Worm (Caenorhabditis elegans) whole organism, L2 larva: ENCODE measurements around the gene ges-1.

ENCODE experiments used
- C34F6.9 ChIP-seq: fragments of 150-350 bp; optimal IDR thresholded peaks from 2 replicates; lab custom pipeline; 2014; ENCODE audit warnings: missing biosample characterization, missing genetic modification characterization
- R02D3.7 ChIP-seq: fragments of 150-350 bp; optimal IDR thresholded peaks from 2 replicates; lab custom pipeline; 2014; ENCODE audit warnings: missing biosample characterization, missing genetic modification characterization
- ZK546.5 ChIP-seq: sonication (generic microtip); optimal IDR thresholded peaks from 2 replicates; lab custom pipeline; 2017; ENCODE audit warnings: missing biosample characterization, missing genetic modification characterization
- alr-1 ChIP-seq: fragments of 150-350 bp; optimal IDR thresholded peaks from 2 replicates; lab custom pipeline; 2014; ENCODE audit warnings: missing biosample characterization, missing genetic modification characterization
- blmp-1 ChIP-seq: sonication (generic microtip); optimal IDR thresholded peaks from 2 replicates; lab custom pipeline; 2017; ENCODE audit warnings: missing genetic modification characterization, mild to moderate bottlenecking, missing compliant biosample characterization, antibody characterized with exemption, moderate library complexity; ENCODE audit not compliant: insufficient read depth
- ceh-16 ChIP-seq: fragments of 150-350 bp; optimal IDR thresholded peaks from 2 replicates; lab custom pipeline; 2014; ENCODE audit warnings: missing biosample characterization, missing genetic modification characterization
- ceh-82 ChIP-seq: fragments of 150-350 bp; optimal IDR thresholded peaks from 2 replicates; lab custom pipeline; 2014; ENCODE audit warnings: missing biosample characterization, missing genetic modification characterization
- crh-2 ChIP-seq: sonication (generic microtip); optimal IDR thresholded peaks from 2 replicates; lab custom pipeline; 2017; ENCODE audit warnings: missing biosample characterization, missing genetic modification characterization
- dmd-4 ChIP-seq: sonication (generic microtip); optimal IDR thresholded peaks from 2 replicates; lab custom pipeline; 2017; ENCODE audit warnings: missing biosample characterization, missing genetic modification characterization
- elt-1 ChIP-seq: fragments of 150-350 bp; optimal IDR thresholded peaks from 2 replicates; lab custom pipeline; 2014; ENCODE audit warnings: missing biosample characterization, missing genetic modification characterization
- elt-3 ChIP-seq: sonication (generic microtip); optimal IDR thresholded peaks from 2 replicates; lab custom pipeline; 2017; ENCODE audit warnings: missing biosample characterization, missing genetic modification characterization
- fos-1 ChIP-seq: fragments of 150-350 bp; optimal IDR thresholded peaks from 2 replicates; lab custom pipeline; 2014; ENCODE audit warnings: missing biosample characterization, missing genetic modification characterization
- gmeb-1 ChIP-seq: fragments of 150-350 bp; optimal IDR thresholded peaks from 2 replicates; lab custom pipeline; 2014; ENCODE audit warnings: missing biosample characterization, missing genetic modification characterization
- lin-13 ChIP-seq: fragments of 150-350 bp; optimal IDR thresholded peaks from 2 replicates; lab custom pipeline; 2014; ENCODE audit warnings: missing biosample characterization, missing genetic modification reagents, missing genetic modification characterization
- lin-39 ChIP-seq: fragments of 150-350 bp; optimal IDR thresholded peaks from 2 replicates; lab custom pipeline; 2014; ENCODE audit warnings: missing biosample characterization, missing genetic modification reagents, missing genetic modification characterization
- lsy-2 ChIP-seq, 2 experiments: fragments of 150-350 bp in 1 of 2; sonication (generic microtip) in 1 of 2; optimal IDR thresholded peaks; 2 replicates each; lab custom pipeline; 2014 to 2017; ENCODE audit warnings: missing biosample characterization in 2 of 2, missing genetic modification characterization in 2 of 2
- mab-5 ChIP-seq: fragments of 150-350 bp; optimal IDR thresholded peaks from 2 replicates; lab custom pipeline; 2014; ENCODE audit warnings: missing biosample characterization, missing genetic modification characterization
- mbf-1 ChIP-seq: sonication (generic microtip); optimal IDR thresholded peaks from 2 replicates; lab custom pipeline; 2017; ENCODE audit warnings: missing biosample characterization, missing genetic modification characterization
- nhr-10 ChIP-seq: sonication (generic microtip); optimal IDR thresholded peaks from 2 replicates; lab custom pipeline; 2017; ENCODE audit warnings: missing biosample characterization, missing genetic modification characterization
- nhr-21 ChIP-seq: fragments of 150-350 bp; optimal IDR thresholded peaks from 2 replicates; lab custom pipeline; 2014; ENCODE audit warnings: missing biosample characterization, missing genetic modification characterization
- nhr-23 ChIP-seq: fragments of 150-350 bp; optimal IDR thresholded peaks from 2 replicates; lab custom pipeline; 2014; ENCODE audit warnings: missing biosample characterization, missing genetic modification reagents, missing genetic modification characterization
- nhr-237 ChIP-seq: fragments of 150-350 bp; optimal IDR thresholded peaks from 2 replicates; lab custom pipeline; 2014; ENCODE audit warnings: missing biosample characterization, missing genetic modification characterization
- nhr-25 ChIP-seq: fragments of 150-350 bp; sonication (generic microtip); optimal IDR thresholded peaks from 3 replicates; lab custom pipeline; 2014; ENCODE audit warnings: missing biosample characterization, missing genetic modification characterization
- nhr-6 ChIP-seq: fragments of 150-350 bp; optimal IDR thresholded peaks from 2 replicates; lab custom pipeline; 2014; ENCODE audit warnings: missing biosample characterization, missing genetic modification characterization
- nhr-77 ChIP-seq: fragments of 150-350 bp; optimal IDR thresholded peaks from 2 replicates; lab custom pipeline; 2014; ENCODE audit warnings: missing biosample characterization, missing genetic modification characterization
- peb-1 ChIP-seq: fragments of 150-350 bp; optimal IDR thresholded peaks from 2 replicates; lab custom pipeline; 2014; ENCODE audit warnings: missing biosample characterization, missing genetic modification characterization
- sma-3 ChIP-seq: sonication (generic microtip); optimal IDR thresholded peaks from 2 replicates; lab custom pipeline; 2016; ENCODE audit warnings: missing genetic modification reagents, missing genetic modification characterization, missing compliant biosample characterization
- sma-9 ChIP-seq, 2 experiments: fragments of 150-350 bp in 1 of 2; sonication (generic microtip) in 1 of 2; optimal IDR thresholded peaks; 2 replicates each; lab custom pipeline; 2014 to 2016; ENCODE audit warnings: missing genetic modification characterization in 2 of 2, mild to moderate bottlenecking in 1 of 2, missing biosample characterization in 1 of 2, missing compliant biosample characterization in 1 of 2, missing genetic modification reagents in 1 of 2, moderate library complexity in 1 of 2
- snpc-4 ChIP-seq: fragments of 150-350 bp; optimal IDR thresholded peaks from 2 replicates; lab custom pipeline; 2014; ENCODE audit warnings: missing biosample characterization, missing genetic modification characterization
- unc-39 ChIP-seq: fragments of 150-350 bp; optimal IDR thresholded peaks from 2 replicates; lab custom pipeline; 2014; ENCODE audit warnings: missing biosample characterization, missing genetic modification characterization
- unc-62 ChIP-seq: fragments of 150-350 bp; optimal IDR thresholded peaks from 2 replicates; lab custom pipeline; 2014; ENCODE audit warnings: missing biosample characterization, missing genetic modification reagents, missing genetic modification characterization
- ztf-11 ChIP-seq: sonication (generic microtip); optimal IDR thresholded peaks from 2 replicates; lab custom pipeline; 2017; ENCODE audit warnings: missing biosample characterization, missing genetic modification characterization
- ztf-4 ChIP-seq: fragments of 150-350 bp; optimal IDR thresholded peaks from 2 replicates; lab custom pipeline; 2014; ENCODE audit warnings: missing biosample characterization, missing genetic modification characterization

The ges-1 gene

DNA sequence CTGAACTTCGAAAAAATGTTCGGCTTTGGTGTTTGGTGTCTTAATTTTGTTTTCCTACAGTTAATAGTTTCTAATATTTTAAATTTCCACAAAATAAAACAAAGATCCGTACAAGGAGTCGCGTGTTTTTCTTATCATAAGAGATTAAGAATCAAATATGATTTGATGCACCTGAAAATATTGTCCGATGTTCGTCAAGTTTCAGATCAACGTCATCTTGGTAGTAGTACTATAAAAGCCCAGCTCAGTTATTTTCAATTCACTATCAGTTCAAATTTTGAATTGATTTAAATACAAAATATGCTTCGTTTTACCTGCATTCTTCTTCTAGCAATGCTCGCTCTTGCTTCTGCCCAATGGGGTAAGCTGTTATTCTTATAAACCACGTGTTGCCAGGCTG, 13.1 kb upstream of the ges-1 start, which contains the start of gene cnc-5:
cnc-5 (plus strand) TSS at position 301 of the 400 bp plus-strand sequence.
- TF ChIP-seq elt-3 (no peak), lin-13 (GFP tag; lab: Kevin White, UChicago) (no peak), sma-9 (GFP tag; optimal IDR thresholded peaks at IDR 0.05; lab: Kevin White, UChicago) (no peak), sma-9 (tag; optimal IDR thresholded peaks at IDR 0.05; lab: Kevin White, UChicago) (no peak), crh-2 (tag; lab: Kevin White, UChicago) (no peak), gmeb-1 (tag; lab: Kevin White, UChicago) (no peak)

ce11 chrV:1444180-1444579, 12.2 kb upstream of the ges-1 start, which contains the start of gene cnc-1:
TSS of gene cnc-1 (minus strand) at chrV:1444280.
- TF ChIP-seq ceh-82 (tag; lab: Kevin White, UChicago) (no peak), ceh-16 (tag; lab: Kevin White, UChicago) (no peak), mbf-1 (no peak), nhr-10 (tag; lab: Kevin White, UChicago) (no peak), peb-1 (tag; lab: Kevin White, UChicago) (no peak), nhr-21 (tag; lab: Kevin White, UChicago) (no peak), nhr-237 (tag; lab: Kevin White, UChicago) (no peak), lin-39 (tag; lab: Kevin White, UChicago) (no peak), ZK546.5 (tag; lab: Kevin White, UChicago) (no peak), nhr-23 (no peak), unc-62 (GFP tag; lab: Kevin White, UChicago) (no peak), gmeb-1 (tag; lab: Kevin White, UChicago) (no peak), blmp-1 (tag; lab: Kevin White, UChicago) (no peak), nhr-6 (tag; lab: Kevin White, UChicago) (no peak), C34F6.9 (tag; lab: Kevin White, UChicago) (no peak), ztf-11 (tag; lab: Kevin White, UChicago) (no peak), R02D3.7 (tag; lab: Kevin White, UChicago) (no peak)

- TF ChIP-seq elt-1 (tag; lab: Kevin White, UChicago) (no peak), nhr-21 (tag; lab: Kevin White, UChicago) (no peak), unc-39 (no peak), mab-5 (tag; lab: Kevin White, UChicago) (no peak), sma-3 (GFP tag; lab: Kevin White, UChicago) (no peak), crh-2 (tag; lab: Kevin White, UChicago) (no peak), alr-1 (no peak), dmd-4 (tag; lab: Kevin White, UChicago) (no peak), unc-62 (GFP tag; lab: Kevin White, UChicago) (no peak), nhr-77 (tag; lab: Kevin White, UChicago) (no peak)
- TF ChIP-seq, all 48 proteins: peak for 0
Measured at ce11 chrV:1442042-1442441, 10.1 kb upstream of the ges-1 start, which contains the start of gene cnc-11. TSS of gene cnc-11 (plus strand) at chrV:1442342.

- TF ChIP-seq fos-1 (no peak), gmeb-1 (tag; lab: Kevin White, UChicago) (peak; percentile 16), sma-3 (GFP tag; lab: Kevin White, UChicago) (peak; percentile 41), nhr-25 (tag; lab: Kevin White, UChicago) (peak; percentile 19), sma-9 (GFP tag; optimal IDR thresholded peaks at IDR 0.05; lab: Kevin White, UChicago) (peak; percentile 8), sma-9 (tag; optimal IDR thresholded peaks at IDR 0.05; lab: Kevin White, UChicago) (no peak), C34F6.9 (tag; lab: Kevin White, UChicago) (no peak)
Measured at ce11 chrV:1438832-1439231, 6.9 kb upstream of the ges-1 start, which contains the start of gene R09B5.11. TSS of gene R09B5.11 (plus strand) at chrV:1439205.

DNA sequence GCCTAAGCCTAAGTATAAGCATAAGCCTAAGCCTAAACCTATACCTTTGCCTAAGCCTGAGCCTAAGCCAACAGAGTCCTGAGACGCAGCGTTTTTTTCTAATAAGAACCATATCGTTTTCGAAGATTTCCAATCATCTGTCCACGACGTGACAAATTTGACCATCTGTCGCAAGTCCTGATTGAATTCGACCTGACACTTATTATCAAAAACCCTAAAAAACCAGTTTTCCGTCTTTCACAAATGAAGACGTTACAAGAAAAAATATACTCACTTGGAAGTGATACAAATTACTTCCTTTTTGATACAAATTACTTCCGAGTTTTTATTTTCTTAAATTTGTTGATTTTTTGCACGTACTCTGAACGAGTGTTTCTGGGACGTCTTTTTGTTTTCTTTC, 6.3 kb upstream of the ges-1 start:
- TF ChIP-seq lin-39 (tag; lab: Kevin White, UChicago) (no peak), lsy-2 (tag; optimal IDR thresholded peaks at IDR 0.05; lab: Kevin White, UChicago) (no peak), snpc-4 (tag; lab: Kevin White, UChicago) (no peak), nhr-25 (tag; lab: Kevin White, UChicago) (peak; percentile 10)

ce11 chrV:1435106-1435505, 3.2 kb upstream of the ges-1 start:
- TF ChIP-seq gmeb-1 (tag; lab: Kevin White, UChicago), result peak; percentile 13
- TF ChIP-seq ztf-4 (tag; lab: Kevin White, UChicago), result no peak
